Worm (Caenorhabditis elegans) whole organism, early embryonic: Measurements from ENCODE around the gene pal-1.

Experiments used
- B0310.2 ChIP-seq: sonication (generic microtip); optimal IDR thresholded peaks from 2 replicates; lab custom pipeline; 2016; ENCODE audit warnings: mild to moderate bottlenecking, missing genetic modification characterization, missing compliant biosample characterization
- F13C5.2 ChIP-seq: sonication (generic microtip); optimal IDR thresholded peaks from 2 replicates; lab custom pipeline; 2017; ENCODE audit warnings: mild to moderate bottlenecking, missing genetic modification characterization, inconsistent platforms, missing compliant biosample characterization
- aly-1 ChIP-seq: sonication (generic microtip); optimal IDR thresholded peaks from 2 replicates; lab custom pipeline; 2016; ENCODE audit warnings: missing genetic modification characterization, missing compliant biosample characterization
- ama-1 ChIP-seq: fragments of 150-350 bp; optimal IDR thresholded peaks from 2 replicates; lab custom pipeline; 2014
- ceh-13 ChIP-seq: fragments of 200-800 bp; sonication (Bioruptor generic); optimal IDR thresholded peaks from 2 replicates; lab custom pipeline; 2018; ENCODE audit warnings: mild to moderate bottlenecking, missing genetic modification characterization, missing compliant biosample characterization
- ceh-36 ChIP-seq: sonication (generic microtip); optimal IDR thresholded peaks from 2 replicates; lab custom pipeline; 2016; ENCODE audit warnings: missing genetic modification characterization, inconsistent platforms, missing compliant biosample characterization
- ets-7 ChIP-seq: sonication (generic microtip); optimal IDR thresholded peaks from 2 replicates; lab custom pipeline; 2016; ENCODE audit warnings: missing genotype, missing genetic modification characterization, missing compliant biosample characterization
- flt-1 ChIP-seq: fragments of 200-800 bp; sonication (Bioruptor generic); IDR thresholded peaks from 2 replicates; pipeline ENCODE4 v1.3.6; 2022; ENCODE audit warnings: missing genetic modification characterization, missing compliant biosample characterization
- hmbx-1 ChIP-seq: sonication (generic microtip); optimal IDR thresholded peaks from 2 replicates; lab custom pipeline; 2016; ENCODE audit warnings: mild to moderate bottlenecking, missing genetic modification characterization, missing compliant biosample characterization
- hmg-4 ChIP-seq: fragments of 200-800 bp; sonication (Bioruptor generic); optimal IDR thresholded peaks from 2 replicates; lab custom pipeline; 2018; ENCODE audit warnings: mild to moderate bottlenecking, missing genetic modification characterization, missing compliant biosample characterization
- hnd-1 ChIP-seq: sonication (generic microtip); optimal IDR thresholded peaks from 2 replicates; lab custom pipeline; 2016; ENCODE audit warnings: missing genetic modification characterization, missing compliant biosample characterization
- pes-1 ChIP-seq: fragments of 200-800 bp; sonication (Bioruptor generic); IDR thresholded peaks from 2 replicates; pipeline ENCODE4 v1.3.6; 2022; ENCODE audit warnings: missing genetic modification reagents, missing genetic modification characterization, missing compliant biosample characterization
- scrt-1 ChIP-seq: fragments of 200-800 bp; sonication (Bioruptor generic); IDR thresholded peaks from 2 replicates; pipeline ENCODE4 v1.3.6; 2022; ENCODE audit warnings: missing genetic modification characterization, missing compliant biosample characterization
- sea-1 ChIP-seq: fragments of 200-800 bp; sonication (Bioruptor generic); conservative IDR thresholded peaks from 2 replicates; pipeline ENCODE4 v1.3.6; 2022; ENCODE audit warnings: missing genetic modification characterization, missing compliant biosample characterization
- tbx-11 ChIP-seq: fragments of 200-800 bp; sonication (Bioruptor generic); IDR thresholded peaks from 2 replicates; pipeline ENCODE4 v1.3.6; 2022; ENCODE audit warnings: missing genetic modification characterization, missing compliant biosample characterization
- tbx-37 ChIP-seq: fragments of 200-800 bp; sonication (Bioruptor generic); conservative IDR thresholded peaks from 2 replicates; pipeline ENCODE4 v1.3.6; 2022; ENCODE audit warnings: missing genetic modification reagents, missing genetic modification characterization, missing compliant biosample characterization
- tra-4 ChIP-seq: sonication (generic microtip); optimal IDR thresholded peaks from 2 replicates; lab custom pipeline; 2017; ENCODE audit warnings: missing genetic modification characterization, missing compliant biosample characterization

Gene pal-1

ce11 chrIII:4822140-4822539 is 12.8 kb upstream of the pal-1 start, which contains the start of gene F26A1.8:
TSS of gene F26A1.8 (minus strand) at chrIII:4822240.
- TF ChIP-seq flt-1 (GFP tag; lab: Robert Waterston, UW), result no peak

ce11 chrIII:4819843-4820242 is 10.5 kb upstream of the pal-1 start, which contains the start of gene F26A1.7:
TSS of gene F26A1.7 (minus strand) at chrIII:4819943.
- TF ChIP-seq ceh-36 (tag; lab: Kevin White, UChicago), result no peak
- no peak for TF ChIP-seq hmbx-1
- no peak for TF ChIP-seq sea-1
- no peak for TF ChIP-seq tbx-37
- TF ChIP-seq hmg-4, result no peak
- TF ChIP-seq ets-7, result no peak

- TF ChIP-seq tbx-11 (GFP tag; lab: Robert Waterston, UW), result no peak
- no peak for TF ChIP-seq aly-1 (tag; lab: Kevin White, UChicago)
- TF ChIP-seq ceh-13 (GFP tag; lab: Kevin White, UChicago), result no peak
- no peak for TF ChIP-seq pes-1
- TF ChIP-seq ceh-36 (tag; lab: Kevin White, UChicago), result no peak
- no peak for TF ChIP-seq F13C5.2 (tag; lab: Kevin White, UChicago)
- TF ChIP-seq sea-1, result no peak
- no peak for TF ChIP-seq ets-7
- TF ChIP-seq hmbx-1, result no peak
- no peak for TF ChIP-seq ama-1 (lab: Kevin White, UChicago)
- TF ChIP-seq tbx-37, result no peak
- no peak for TF ChIP-seq tra-4
- TF ChIP-seq hnd-1 (tag; lab: Kevin White, UChicago), result no peak
- no peak for TF ChIP-seq hmg-4
- no peak for TF ChIP-seq B0310.2 (tag; lab: Kevin White, UChicago)
- no peak for TF ChIP-seq scrt-1
- no peak for TF ChIP-seq flt-1 (GFP tag; lab: Robert Waterston, UW)
Observed at ce11 chrIII:4817240-4817639, 7.9 kb upstream of the pal-1 start, which contains the start of gene F26A1.4. TSS of gene F26A1.4 (plus strand) at chrIII:4817540.

ce11 chrIII:4814730-4815129 is 5.4 kb upstream of the pal-1 start, which contains the start of gene arl-6:
TSS of gene arl-6 (minus strand) at chrIII:4814830.
- TF ChIP-seq hnd-1 (tag; lab: Kevin White, UChicago) (no peak), tbx-37 (no peak), ama-1 (lab: Kevin White, UChicago) (no peak), scrt-1 (no peak), hmg-4 (no peak), ets-7 (no peak), tbx-11 (GFP tag; lab: Robert Waterston, UW) (no peak), hmbx-1 (no peak), flt-1 (GFP tag; lab: Robert Waterston, UW) (no peak), B0310.2 (tag; lab: Kevin White, UChicago) (no peak), sea-1 (no peak), F13C5.2 (tag; lab: Kevin White, UChicago) (no peak), aly-1 (tag; lab: Kevin White, UChicago) (no peak), ceh-36 (tag; lab: Kevin White, UChicago) (no peak), ceh-13 (GFP tag; lab: Kevin White, UChicago) (no peak), tra-4 (no peak), pes-1 (no peak)

ce11 chrIII:4811195-4811594 is 1.8 kb upstream of the pal-1 start, which contains the start of gene C38D4.7:
TSS of gene C38D4.7 (minus strand) at chrIII:4811295.
- no peak for TF ChIP-seq flt-1 (GFP tag; lab: Robert Waterston, UW)
- TF ChIP-seq pes-1, result no peak
- no peak for TF ChIP-seq B0310.2 (tag; lab: Kevin White, UChicago)
- TF ChIP-seq tra-4, result no peak
- TF ChIP-seq ceh-13 (GFP tag; lab: Kevin White, UChicago), result no peak
- TF ChIP-seq tbx-11 (GFP tag; lab: Robert Waterston, UW), result no peak
- no peak for TF ChIP-seq tbx-37
- no peak for TF ChIP-seq ama-1 (lab: Kevin White, UChicago)
- no peak for TF ChIP-seq hmbx-1
- TF ChIP-seq sea-1, result no peak
- no peak for TF ChIP-seq hnd-1 (tag; lab: Kevin White, UChicago)

ce11 chrIII:4808089-4808488 is 1.3 kb downstream of the pal-1 start:
- TF ChIP-seq hmg-4 (no peak), pes-1 (no peak)

ce11 chrIII:4806345-4806744 is 3.0 kb downstream of the pal-1 start:
- TF ChIP-seq scrt-1 (no peak), aly-1 (tag; lab: Kevin White, UChicago) (no peak), ama-1 (lab: Kevin White, UChicago) (no peak), ceh-13 (GFP tag; lab: Kevin White, UChicago) (no peak), hmg-4 (no peak), tbx-37 (no peak), ceh-36 (tag; lab: Kevin White, UChicago) (no peak), tbx-11 (GFP tag; lab: Robert Waterston, UW) (no peak), sea-1 (no peak), pes-1 (no peak), tra-4 (no peak), hnd-1 (tag; lab: Kevin White, UChicago) (no peak), flt-1 (GFP tag; lab: Robert Waterston, UW) (no peak)

ce11 chrIII:4802707-4803106 is 6.7 kb downstream of the pal-1 start, which contains the start of gene metl-5:
TSS of gene metl-5 (plus strand) at chrIII:4803007.
- TF ChIP-seq sea-1, result no peak
- TF ChIP-seq F13C5.2 (tag; lab: Kevin White, UChicago), result no peak
- no peak for TF ChIP-seq scrt-1
- TF ChIP-seq ama-1 (lab: Kevin White, UChicago), result no peak

- TF ChIP-seq hmbx-1 (no peak), flt-1 (GFP tag; lab: Robert Waterston, UW) (no peak), ceh-36 (tag; lab: Kevin White, UChicago) (no peak), ceh-13 (GFP tag; lab: Kevin White, UChicago) (no peak), tbx-37 (no peak), hnd-1 (tag; lab: Kevin White, UChicago) (no peak), hmg-4 (no peak), F13C5.2 (tag; lab: Kevin White, UChicago) (no peak), sea-1 (no peak), ama-1 (lab: Kevin White, UChicago) (no peak), ets-7 (no peak), pes-1 (no peak), tbx-11 (GFP tag; lab: Robert Waterston, UW) (no peak), scrt-1 (no peak), tra-4 (no peak), aly-1 (tag; lab: Kevin White, UChicago) (no peak), B0310.2 (tag; lab: Kevin White, UChicago) (no peak)
Observed at ce11 chrIII:4796536-4796935, 12.8 kb downstream of the pal-1 start, which contains the start of gene tag-325. TSS of gene tag-325 (plus strand) at chrIII:4796836.
